Worm (Caenorhabditis elegans) whole organism, L1 larva: ENCODE data around the gene srg-5.

Experiments
- C16A3.4 ChIP-seq: fragments of 150-350 bp; optimal IDR thresholded peaks from 2 replicates; lab custom pipeline; 2014; ENCODE audit warnings: missing biosample characterization, missing genetic modification characterization
- Y116A8C.19 ChIP-seq: sonication (generic microtip); optimal IDR thresholded peaks from 2 replicates; lab custom pipeline; 2016; ENCODE audit warnings: missing compliant biosample characterization, missing genetic modification characterization, borderline replicate concordance
- aha-1 ChIP-seq: fragments of 150-350 bp; optimal IDR thresholded peaks from 2 replicates; lab custom pipeline; 2014; ENCODE audit warnings: missing biosample characterization, missing genetic modification characterization
- aly-2 ChIP-seq: fragments of 150-350 bp; optimal IDR thresholded peaks from 2 replicates; lab custom pipeline; 2014; ENCODE audit warnings: missing biosample characterization, missing genetic modification characterization
- ceh-63 ChIP-seq: fragments of 200-800 bp; sonication (Bioruptor generic); optimal IDR thresholded peaks from 2 replicates; lab custom pipeline; 2018; ENCODE audit warnings: mild to moderate bottlenecking, missing genetic modification characterization, missing compliant biosample characterization
- egl-27 ChIP-seq, 2 experiments: fragments of 150-350 bp in 1 of 2; sonication (generic microtip); optimal IDR thresholded peaks; 3 replicates each; lab custom pipeline; 2017 to 2018; ENCODE audit warnings: missing biosample characterization in 2 of 2, missing genetic modification characterization in 2 of 2, missing genetic modification reagents in 2 of 2
- fos-1 ChIP-seq: fragments of 150-350 bp; optimal IDR thresholded peaks from 2 replicates; lab custom pipeline; 2014; ENCODE audit warnings: missing biosample characterization, missing genetic modification characterization
- nhr-11 ChIP-seq: fragments of 150-350 bp; optimal IDR thresholded peaks from 2 replicates; lab custom pipeline; 2014; ENCODE audit warnings: missing biosample characterization, missing genetic modification characterization
- skn-1 ChIP-seq: fragments of 150-350 bp; optimal IDR thresholded peaks from 2 replicates; lab custom pipeline; 2014; ENCODE audit warnings: missing biosample characterization, missing genetic modification characterization
- unc-86 ChIP-seq: sonication (generic microtip); optimal IDR thresholded peaks from 2 replicates; lab custom pipeline; 2016; ENCODE audit warnings: missing genetic modification characterization, missing compliant biosample characterization
- zag-1 ChIP-seq: fragments of 150-350 bp; optimal IDR thresholded peaks from 2 replicates; lab custom pipeline; 2014; ENCODE audit warnings: missing biosample characterization, missing genetic modification characterization
- zip-4 ChIP-seq: fragments of 200-800 bp; sonication (Bioruptor generic); optimal IDR thresholded peaks from 2 replicates; lab custom pipeline; 2018; ENCODE audit warnings: mild to moderate bottlenecking, missing genetic modification characterization, moderate library complexity, missing compliant biosample characterization
- ztf-4 ChIP-seq: fragments of 150-350 bp; optimal IDR thresholded peaks from 2 replicates; lab custom pipeline; 2014; ENCODE audit warnings: missing biosample characterization, missing genetic modification characterization

- TF ChIP-seq aly-2 (tag; lab: Kevin White, UChicago) (no peak), aha-1 (tag; lab: Kevin White, UChicago) (no peak), ztf-4 (tag; lab: Kevin White, UChicago) (no peak), unc-86 (no peak), fos-1 (tag; lab: Kevin White, UChicago) (no peak), zip-4 (GFP tag; lab: Kevin White, UChicago) (no peak), ceh-63 (GFP tag; lab: Kevin White, UChicago) (no peak), Y116A8C.19 (tag; lab: Kevin White, UChicago) (no peak), skn-1 (tag; lab: Kevin White, UChicago) (no peak), C16A3.4 (tag; lab: Kevin White, UChicago) (peak; percentile 1), zag-1 (tag; lab: Kevin White, UChicago) (no peak), egl-27 (tag; optimal IDR thresholded peaks at IDR 0.05; lab: Kevin White, UChicago) (no peak), nhr-11 (tag; lab: Kevin White, UChicago) (no peak)
Measured at ce11 chrIII:6231880-6232279, 32.5 kb downstream of the srg-5 start.
